Fruit fly (Drosophila melanogaster) whole organism, wandering third instar larva: ENCODE measurements around the gene Atg18b.

Source experiments
- Abd-B ChIP-seq: fragments of >200 bp; optimal IDR thresholded peaks from 2 replicates; lab custom pipeline; 2017; ENCODE audit warnings: missing biosample characterization, missing genetic modification characterization
- CG32264 ChIP-seq: fragments of 200-800 bp; sonication (Bioruptor generic); optimal IDR thresholded peaks from 2 replicates; lab custom pipeline; 2016; ENCODE audit warnings: missing biosample characterization, missing genetic modification characterization
- CG9705 ChIP-seq: fragments of 200-800 bp; sonication (Bioruptor generic); optimal IDR thresholded peaks from 2 replicates; lab custom pipeline; 2018; ENCODE audit warnings: missing biosample characterization, mild to moderate bottlenecking, missing genetic modification characterization
- CrebA ChIP-seq: fragments of 200-800 bp; sonication (Bioruptor generic); optimal IDR thresholded peaks from 2 replicates; lab custom pipeline; 2016; ENCODE audit warnings: missing biosample characterization, mild to moderate bottlenecking, missing genetic modification characterization, borderline replicate concordance
- Dfd ChIP-seq: fragments of >200 bp; optimal IDR thresholded peaks from 2 replicates; lab custom pipeline; 2017; ENCODE audit warnings: missing biosample characterization, missing genetic modification characterization
- Dif ChIP-seq: fragments of 200-275, 200-300 bp; sonication (Bioruptor generic); optimal IDR thresholded peaks from 2 replicates; lab custom pipeline; 2018; ENCODE audit warnings: missing biosample characterization, missing genetic modification characterization; ENCODE audit not compliant: partially characterized antibody
- GATAd ChIP-seq: sonication (Bioruptor generic); optimal IDR thresholded peaks from 2 replicates; lab custom pipeline; 2016; ENCODE audit warnings: missing biosample characterization, missing genetic modification characterization
- HLH106 ChIP-seq: fragments of 200-800 bp; optimal IDR thresholded peaks from 3 replicates; lab custom pipeline; 2019; ENCODE audit warnings: missing biosample characterization, mild to moderate bottlenecking, missing genetic modification characterization, moderate library complexity
- Hnf4 ChIP-seq: fragments of 200-800 bp; sonication (Bioruptor generic); optimal IDR thresholded peaks from 2 replicates; lab custom pipeline; 2016; ENCODE audit warnings: missing biosample characterization, mild to moderate bottlenecking, missing genetic modification characterization
- Hr78 ChIP-seq: fragments of >200 bp; optimal IDR thresholded peaks from 2 replicates; lab custom pipeline; 2017; ENCODE audit warnings: missing biosample characterization, missing genetic modification characterization
- Mio ChIP-seq: sonication (Bioruptor generic); optimal IDR thresholded peaks from 2 replicates; lab custom pipeline; 2016; ENCODE audit warnings: missing biosample characterization, missing genetic modification characterization
- Myc ChIP-seq: fragments of >200 bp; optimal IDR thresholded peaks from 2 replicates; lab custom pipeline; 2017
- OdsH ChIP-seq: fragments of 200-800 bp; sonication (Bioruptor generic); optimal IDR thresholded peaks from 2 replicates; lab custom pipeline; 2016; ENCODE audit warnings: missing biosample characterization, mild to moderate bottlenecking, missing genetic modification characterization
- Rel ChIP-seq, 2 experiments: fragments of 200-800 bp; sonication (Bioruptor generic) in 1 of 2; optimal IDR thresholded peaks; 2 replicates in 1 of 2; 3 replicates in 1 of 2; lab custom pipeline; 2016 to 2019; ENCODE audit warnings: mild to moderate bottlenecking in 2 of 2, missing biosample characterization in 2 of 2, missing genetic modification characterization in 2 of 2, moderate library complexity in 1 of 2
- Vsx2 ChIP-seq: fragments of 200-300, 225-300 bp; sonication (Bioruptor generic); optimal IDR thresholded peaks from 2 replicates; lab custom pipeline; 2018; ENCODE audit warnings: missing biosample characterization, missing genetic modification characterization; ENCODE audit not compliant: partially characterized antibody
- brk ChIP-seq: fragments of 200-800 bp; sonication (Bioruptor generic); optimal IDR thresholded peaks from 2 replicates; lab custom pipeline; 2016; ENCODE audit warnings: missing biosample characterization, mild to moderate bottlenecking, missing genetic modification characterization
- dl ChIP-seq, 2 experiments: fragments of 175-275, 200-275 bp in 1 of 2; fragments of 200-275 bp in 1 of 2; sonication (Bioruptor generic); optimal IDR thresholded peaks; lab custom pipeline; 2018; ENCODE audit warnings: mild to moderate bottlenecking in 2 of 2, missing biosample characterization in 2 of 2, missing genetic modification characterization in 2 of 2, moderate library complexity in 2 of 2; ENCODE audit not compliant: partially characterized antibody in 2 of 2, insufficient read depth in 1 of 2
- dmrt93B ChIP-seq: fragments of 200-800 bp; sonication (Bioruptor generic); optimal IDR thresholded peaks from 2 replicates; lab custom pipeline; 2018; ENCODE audit warnings: missing biosample characterization, mild to moderate bottlenecking, missing genetic modification characterization
- dsf ChIP-seq: sonication (Bioruptor generic); optimal IDR thresholded peaks from 2 replicates; lab custom pipeline; 2016; ENCODE audit warnings: missing biosample characterization, missing genetic modification characterization, borderline replicate concordance
- foxo ChIP-seq, 2 experiments: fragments of 200-800 bp; sonication (Bioruptor generic); optimal IDR thresholded peaks; 2 replicates in 1 of 2; 3 replicates in 1 of 2; lab custom pipeline; 2016 to 2017; ENCODE audit warnings: missing biosample characterization in 2 of 2, missing genetic modification characterization in 2 of 2
- fru ChIP-seq: fragments of 200-800 bp; sonication (Bioruptor generic); optimal IDR thresholded peaks from 3 replicates; lab custom pipeline; 2016; ENCODE audit warnings: missing biosample characterization, mild to moderate bottlenecking, missing genetic modification characterization
- h ChIP-seq: fragments of 200-800 bp; sonication (Bioruptor generic); optimal IDR thresholded peaks from 3 replicates; lab custom pipeline; 2016; ENCODE audit warnings: missing biosample characterization, mild to moderate bottlenecking, missing genetic modification characterization
- lola ChIP-seq: fragments of >200 bp; optimal IDR thresholded peaks from 2 replicates; lab custom pipeline; 2017; ENCODE audit warnings: missing biosample characterization, missing genetic modification characterization
- pan ChIP-seq: fragments of >200 bp; optimal IDR thresholded peaks from 2 replicates; lab custom pipeline; 2017
- psq ChIP-seq: fragments of 200-800 bp; sonication (Bioruptor generic); optimal IDR thresholded peaks from 3 replicates; lab custom pipeline; 2017; ENCODE audit warnings: missing biosample characterization, mild to moderate bottlenecking, missing genetic modification characterization, moderate library complexity
- rgr ChIP-seq: fragments of 200-800 bp; sonication (Bioruptor generic); optimal IDR thresholded peaks from 3 replicates; lab custom pipeline; 2016; ENCODE audit warnings: missing biosample characterization, mild to moderate bottlenecking, missing genetic modification characterization
- sage ChIP-seq: fragments of 200-800 bp; sonication (Bioruptor generic); optimal IDR thresholded peaks from 2 replicates; lab custom pipeline; 2016; ENCODE audit warnings: missing biosample characterization, mild to moderate bottlenecking, missing genetic modification characterization
- tai ChIP-seq: sonication (Bioruptor generic); optimal IDR thresholded peaks from 2 replicates; lab custom pipeline; 2016; ENCODE audit warnings: missing biosample characterization, missing genetic modification characterization
- usp ChIP-seq: fragments of >200 bp; optimal IDR thresholded peaks from 2 replicates; lab custom pipeline; 2017; ENCODE audit warnings: missing biosample characterization, missing genetic modification characterization

Atg18b gene

DNA sequence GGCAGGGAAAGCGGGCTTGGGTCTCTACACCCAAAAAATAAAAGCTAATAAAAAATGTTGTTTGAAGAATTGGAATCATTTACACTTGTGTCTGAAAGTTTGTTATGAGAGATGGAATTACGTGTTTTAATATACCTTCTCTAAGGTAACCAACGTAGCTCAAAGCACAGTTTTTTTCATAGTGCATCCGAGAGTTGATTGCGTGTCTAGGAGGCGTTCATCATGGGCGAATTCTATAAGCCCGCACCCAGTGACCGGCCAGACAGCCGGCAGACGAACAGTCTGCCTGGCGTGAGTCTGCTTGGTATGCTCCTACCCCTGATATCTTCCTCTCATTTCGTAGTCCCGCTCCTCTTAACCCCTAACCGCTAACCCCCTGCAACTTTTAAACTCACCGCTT lies 32.6 kb downstream of the Atg18b start:
- TF ChIP-seq pan (lab: Kevin White, UChicago) (no peak), Rel (GFP tag; optimal IDR thresholded peaks at IDR 0.05; lab: Kevin White, UChicago) (no peak), Rel (tag; optimal IDR thresholded peaks at IDR 0.05; lab: Kevin White, UChicago) (no peak), Hnf4 (GFP tag; lab: Kevin White, UChicago) (no peak), Abd-B (GFP tag; lab: Kevin White, UChicago) (no peak), Dif (GFP tag; lab: Kevin White, UChicago) (no peak)

- no peak for TF ChIP-seq pan (lab: Kevin White, UChicago)
- TF ChIP-seq HLH106, result peak; percentile 7
- no peak for TF ChIP-seq Myc (lab: Kevin White, UChicago)
- TF ChIP-seq sage (GFP tag; lab: Kevin White, UChicago), result peak; percentile 33
These were observed 40.7 kb downstream of the Atg18b start, which contains the start of the genes bur and Mcm10 for dm6 chr2L:21179615-21180031. TSS of gene bur (minus strand) at chr2L:21179683. TSS of gene Mcm10 (plus strand) at chr2L:21179933.

- no peak for TF ChIP-seq Rel (GFP tag; optimal IDR thresholded peaks at IDR 0.05; lab: Kevin White, UChicago)
- peak; percentile 67 for TF ChIP-seq Rel (tag; optimal IDR thresholded peaks at IDR 0.05; lab: Kevin White, UChicago)
- no peak for TF ChIP-seq CG9705
These were observed 41.2 kb downstream of the Atg18b start for dm6 chr2L:21179217-21179520.

- TF ChIP-seq Mio (no peak), Myc (lab: Kevin White, UChicago) (no peak), psq (GFP tag; lab: Kevin White, UChicago) (peak; percentile 51), Vsx2 (GFP tag; lab: Kevin White, UChicago) (peak; percentile 65)
These were observed 41.7 kb downstream of the Atg18b start for dm6 chr2L:21178436-21179216.

- TF ChIP-seq CG9705 (no peak), GATAd (no peak), usp (GFP tag; lab: Kevin White, UChicago) (no peak), Dif (GFP tag; lab: Kevin White, UChicago) (no peak), HLH106 (no peak), fru (GFP tag; lab: Kevin White, UChicago) (no peak), foxo (GFP tag; optimal IDR thresholded peaks at IDR 0.05; lab: Kevin White, UChicago) (no peak), rgr (GFP tag; lab: Kevin White, UChicago) (no peak)
These were observed 47.5 kb downstream of the Atg18b start, which contains the start of gene CG31627 for dm6 chr2L:21172922-21173321. TSS of gene CG31627 (plus strand) at chr2L:21173222.

DNA sequence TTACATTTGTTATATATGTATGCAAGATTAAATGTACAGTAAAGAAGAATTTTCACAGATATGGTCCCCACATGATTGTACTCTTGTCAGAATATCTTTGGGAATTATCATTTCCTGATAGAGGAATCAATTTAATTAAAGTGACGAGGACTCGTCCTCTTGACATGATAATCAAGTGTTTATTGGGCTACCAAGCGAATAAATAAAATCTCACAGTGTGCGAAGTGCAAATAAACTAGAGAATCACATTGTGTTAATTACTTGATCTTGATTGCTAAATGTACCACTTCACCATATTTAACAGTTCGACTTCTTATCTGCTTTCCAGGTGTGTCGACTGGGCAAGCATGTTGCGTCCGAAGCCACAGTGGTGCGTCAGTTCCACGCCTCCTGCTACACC lies 50.5 kb downstream of the Atg18b start:
- TF ChIP-seq CrebA (GFP tag; lab: Kevin White, UChicago) (no peak), Vsx2 (GFP tag; lab: Kevin White, UChicago) (no peak), HLH106 (no peak)

dm6 chr2L:21169160-21169624 lies 51.2 kb downstream of the Atg18b start:
- TF ChIP-seq Myc (lab: Kevin White, UChicago), result no peak
- TF ChIP-seq HLH106, result no peak
- no peak for TF ChIP-seq sage (GFP tag; lab: Kevin White, UChicago)
- no peak for TF ChIP-seq Dfd
- TF ChIP-seq Hr78, result no peak
- TF ChIP-seq Rel (GFP tag; optimal IDR thresholded peaks at IDR 0.05; lab: Kevin White, UChicago), result no peak
- TF ChIP-seq Rel (tag; optimal IDR thresholded peaks at IDR 0.05; lab: Kevin White, UChicago), result peak; percentile 76

dm6 chr2L:21168295-21169159 lies 51.8 kb downstream of the Atg18b start, which contains the start of the genes mAcon1, CG43345 and CG43346:
TSS of gene mAcon1 (plus strand) at chr2L:21168570.
TSS of gene CG43345 (minus strand) at chr2L:21168581.
TSS of gene CG43346 (minus strand) at chr2L:21168581.
- peak; percentile 86 for TF ChIP-seq OdsH (GFP tag; lab: Kevin White, UChicago)
- no peak for TF ChIP-seq dl (GFP tag; optimal IDR thresholded peaks at IDR 0.05; lab: Kevin White, UChicago; ENCODE audit: insufficient read depth in 1 of 2, partially characterized antibody in 2 of 2)
- peak; percentile 82 for TF ChIP-seq dmrt93B (GFP tag; lab: Kevin White, UChicago)
- no peak for TF ChIP-seq brk (GFP tag; lab: Kevin White, UChicago)
- TF ChIP-seq foxo (GFP tag; optimal IDR thresholded peaks at IDR 0.05; lab: Kevin White, UChicago), result peak in 1 of 2 experiments; percentile 89
- no peak for TF ChIP-seq lola
- peak; percentile 73 for TF ChIP-seq psq (GFP tag; lab: Kevin White, UChicago)
- no peak for TF ChIP-seq Hr78
- no peak for TF ChIP-seq Rel (GFP tag; optimal IDR thresholded peaks at IDR 0.05; lab: Kevin White, UChicago)
- peak; percentile 71 for TF ChIP-seq Rel (tag; optimal IDR thresholded peaks at IDR 0.05; lab: Kevin White, UChicago)
- TF ChIP-seq rgr (GFP tag; lab: Kevin White, UChicago), result peak; percentile 84
- peak; percentile 90 for TF ChIP-seq HLH106
- TF ChIP-seq usp (GFP tag; lab: Kevin White, UChicago), result no peak
- TF ChIP-seq fru (GFP tag; lab: Kevin White, UChicago), result peak; percentile 87
- TF ChIP-seq h (GFP tag; lab: Kevin White, UChicago), result peak; percentile 90
- no peak for TF ChIP-seq Abd-B (GFP tag; lab: Kevin White, UChicago)
- no peak for TF ChIP-seq Dif (GFP tag; lab: Kevin White, UChicago)
- TF ChIP-seq dsf (GFP tag; lab: Kevin White, UChicago), result no peak
- peak; percentile 48 for TF ChIP-seq CG32264 (GFP tag; lab: Kevin White, UChicago)
- TF ChIP-seq tai, result no peak
- no peak for TF ChIP-seq CrebA (GFP tag; lab: Kevin White, UChicago)
